Worm (Caenorhabditis elegans) whole organism, late embryonic: ENCODE results near the gene C26B9.6.

Source experiments
- ama-1 ChIP-seq: fragments of 150-350 bp; optimal IDR thresholded peaks from 2 replicates; lab custom pipeline; 2014
- fkh-6 ChIP-seq: sonication (generic microtip); optimal IDR thresholded peaks from 2 replicates; lab custom pipeline; 2016; ENCODE audit warnings: missing genetic modification characterization, missing compliant biosample characterization
- rnt-1 ChIP-seq: sonication (generic microtip); optimal IDR thresholded peaks from 2 replicates; lab custom pipeline; 2016; ENCODE audit warnings: missing genetic modification characterization, missing compliant biosample characterization

- TF ChIP-seq rnt-1 (tag; lab: Kevin White, UChicago): peak; percentile 32
- TF ChIP-seq fkh-6: peak; percentile 68
- TF ChIP-seq ama-1 (lab: Kevin White, UChicago): no peak
These were observed 15.9 kb downstream of the C26B9.6 start for ce11 chrX:5319214-5319838.
